Worm (Caenorhabditis elegans) whole organism, L4 larva: Measurements from ENCODE around the gene C08F11.3.

Source experiments
- ama-1 ChIP-seq: fragments of 150-350 bp; optimal IDR thresholded peaks from 2 replicates; lab custom pipeline; 2014; ENCODE audit warnings: inconsistent platforms, mixed read lengths
- ceh-28 ChIP-seq: fragments of 150-350 bp; optimal IDR thresholded peaks from 2 replicates; lab custom pipeline; 2014; ENCODE audit warnings: missing biosample characterization, missing genetic modification reagents, missing genetic modification characterization
- daf-8 ChIP-seq: fragments of 200-800 bp; sonication (Bioruptor generic); IDR thresholded peaks from 2 replicates; pipeline ENCODE4 v1.3.6; 2022; ENCODE audit warnings: missing genetic modification characterization, missing compliant biosample characterization
- hlh-11 ChIP-seq: fragments of 200-800 bp; sonication (Bioruptor generic); optimal IDR thresholded peaks from 2 replicates; lab custom pipeline; 2018; ENCODE audit warnings: mild to moderate bottlenecking, missing genetic modification characterization, missing compliant biosample characterization
- mdl-1 ChIP-seq, 2 experiments: fragments of 150-350 bp in 1 of 2; sonication (generic microtip) in 1 of 2; optimal IDR thresholded peaks; 2 replicates each; lab custom pipeline; 2014 to 2017; ENCODE audit warnings: missing biosample characterization in 2 of 2, missing genetic modification characterization in 2 of 2
- nhr-111 ChIP-seq: fragments of 200-800 bp; sonication (Bioruptor generic); optimal IDR thresholded peaks from 2 replicates; lab custom pipeline; 2018; ENCODE audit warnings: mild to moderate bottlenecking, missing genetic modification characterization, missing compliant biosample characterization
- nhr-6 ChIP-seq: fragments of 150-350 bp; optimal IDR thresholded peaks from 2 replicates; lab custom pipeline; 2014; ENCODE audit warnings: missing biosample characterization, missing genetic modification characterization
- nhr-77 ChIP-seq: fragments of 150-350 bp; optimal IDR thresholded peaks from 2 replicates; lab custom pipeline; 2014; ENCODE audit warnings: missing biosample characterization, missing genetic modification characterization
- pqm-1 ChIP-seq: sonication (generic microtip); optimal IDR thresholded peaks from 2 replicates; lab custom pipeline; 2017; ENCODE audit warnings: missing biosample characterization, missing genetic modification characterization
- set-16 ChIP-seq: fragments of 200-800 bp; sonication (Bioruptor generic); IDR thresholded peaks from 2 replicates; pipeline ENCODE4 v1.3.6; 2022; ENCODE audit warnings: missing genetic modification reagents, missing genetic modification characterization, missing compliant biosample characterization
- snpc-4 ChIP-seq: fragments of 150-350 bp; optimal IDR thresholded peaks from 2 replicates; lab custom pipeline; 2014; ENCODE audit warnings: missing biosample characterization, missing genetic modification characterization
- unc-62 ChIP-seq, 3 experiments: fragments of 150-350 bp in 1 of 3; sonication (generic microtip); optimal IDR thresholded peaks in 2 of 3; peaks in 1 of 3; 1 replicate in 1 of 3; 2 replicates in 2 of 3; lab custom pipeline; 2014 to 2017; ENCODE audit warnings: missing biosample characterization in 3 of 3, missing genetic modification characterization in 3 of 3, missing genetic modification reagents in 3 of 3, missing genotype in 1 of 3
- zag-1 ChIP-seq: fragments of 150-350 bp; optimal IDR thresholded peaks from 2 replicates; lab custom pipeline; 2014; ENCODE audit warnings: missing biosample characterization, missing genetic modification characterization

DNA sequence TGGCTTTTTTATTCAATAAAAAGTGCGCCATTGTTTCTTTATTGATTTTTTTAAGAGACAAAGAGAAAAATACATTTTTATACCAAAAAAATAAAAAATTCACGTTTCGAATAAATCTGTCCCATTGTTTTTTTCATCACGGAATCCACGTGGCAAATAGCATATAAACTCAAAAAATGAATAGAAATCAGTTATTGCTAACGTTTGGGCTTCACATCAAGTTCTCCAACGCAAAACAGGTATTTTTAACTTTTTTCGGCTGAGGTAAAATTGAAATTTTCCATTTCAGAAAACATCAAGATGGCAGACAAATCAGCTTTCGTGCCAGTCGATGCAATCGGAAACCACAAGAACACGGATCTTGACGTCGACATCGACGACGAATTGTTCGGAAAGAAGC lies 26.0 kb upstream of the C08F11.3 start, which contains the start of gene Y45F10B.3:
- TF ChIP-seq unc-62 (GFP tag; optimal IDR thresholded peaks at IDR 0.05 in 1 of 2; lab: Kevin White, UChicago) (no peak), unc-62 (tag; optimal IDR thresholded peaks at IDR 0.05; lab: Kevin White, UChicago) (no peak), daf-8 (GFP tag; lab: Robert Waterston, UW) (no peak), ceh-28 (tag; lab: Kevin White, UChicago) (no peak), zag-1 (tag; lab: Kevin White, UChicago) (no peak), ama-1 (no peak), nhr-77 (tag; lab: Kevin White, UChicago) (no peak), pqm-1 (tag; lab: Kevin White, UChicago) (no peak), nhr-111 (GFP tag; lab: Kevin White, UChicago) (no peak), mdl-1 (tag; optimal IDR thresholded peaks at IDR 0.05; lab: Kevin White, UChicago) (no peak), nhr-6 (no peak), snpc-4 (tag; lab: Kevin White, UChicago) (no peak), set-16 (no peak), hlh-11 (tag; lab: Kevin White, UChicago) (no peak)
